Worm (Caenorhabditis elegans): ENCODE results near the gene lias-1.

The lias-1 gene

DNA sequence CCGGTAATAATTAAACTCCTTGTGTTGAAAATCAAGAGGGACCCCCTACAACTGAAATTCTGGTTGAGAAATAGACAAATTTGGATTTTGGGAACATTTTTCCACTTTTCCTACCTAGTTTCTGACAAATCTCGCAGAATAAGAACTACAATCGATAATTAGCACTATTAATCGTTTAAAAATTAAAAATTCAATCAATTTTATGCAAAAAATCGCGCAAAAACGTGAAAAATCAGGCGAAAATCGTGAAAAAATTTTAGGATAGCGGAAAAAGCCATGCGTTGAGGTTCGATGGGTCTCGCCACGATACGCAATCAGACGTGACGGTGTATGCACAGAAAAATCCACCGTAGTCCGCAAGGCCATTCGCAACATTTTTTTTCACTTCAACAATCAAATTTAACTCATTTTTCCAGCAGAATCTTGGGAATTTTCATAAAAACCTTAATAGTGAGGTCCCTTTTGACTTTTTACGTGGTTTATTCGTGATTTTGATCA lies at the start of gene lias-1:
TSS of gene lias-1 (minus strand) at position 51 of the 498 bp plus-strand sequence.
- peak; percentile 19 for TF ChIP-seq him-1 (tag; optimal IDR thresholded peaks at IDR 0.05)
- TF ChIP-seq W03F9.2 (tag; optimal IDR thresholded peaks at IDR 0.05): peak; percentile 94
- TF ChIP-seq dao-5 (tag; optimal IDR thresholded peaks at IDR 0.05): no peak

ce11 chrIII:3553349-3553748 lies 48.4 kb upstream of the lias-1 start, which contains the start of gene C54C6.4:
C54C6.4 (plus strand) TSS chrIII:3553649.
- TF ChIP-seq him-1 (tag; optimal IDR thresholded peaks at IDR 0.05) (no peak), dao-5 (tag; optimal IDR thresholded peaks at IDR 0.05) (no peak), W03F9.2 (tag; optimal IDR thresholded peaks at IDR 0.05) (no peak)

DNA sequence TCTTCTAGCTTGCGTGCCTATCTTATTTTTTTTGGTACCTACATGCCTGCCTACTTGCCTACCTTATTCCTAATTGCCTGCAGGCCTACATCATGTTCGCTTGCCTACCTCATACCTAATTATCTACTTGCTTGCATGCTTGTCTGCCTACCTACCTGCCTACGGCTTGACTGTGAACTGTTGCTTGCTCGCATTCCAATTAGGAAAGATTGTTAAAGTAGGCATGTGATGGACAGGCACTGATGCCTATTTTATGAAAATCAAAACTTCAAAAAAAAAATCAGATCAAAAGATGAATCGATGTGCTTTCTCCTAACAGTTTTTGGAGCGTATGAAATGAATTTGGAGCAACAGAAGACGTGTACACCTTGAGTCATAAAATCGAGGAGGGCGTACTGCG lies 45.5 kb upstream of the lias-1 start:
- TF ChIP-seq him-1 (tag; optimal IDR thresholded peaks at IDR 0.05) (no peak), W03F9.2 (tag; optimal IDR thresholded peaks at IDR 0.05) (no peak), dao-5 (tag; optimal IDR thresholded peaks at IDR 0.05) (no peak)

DNA sequence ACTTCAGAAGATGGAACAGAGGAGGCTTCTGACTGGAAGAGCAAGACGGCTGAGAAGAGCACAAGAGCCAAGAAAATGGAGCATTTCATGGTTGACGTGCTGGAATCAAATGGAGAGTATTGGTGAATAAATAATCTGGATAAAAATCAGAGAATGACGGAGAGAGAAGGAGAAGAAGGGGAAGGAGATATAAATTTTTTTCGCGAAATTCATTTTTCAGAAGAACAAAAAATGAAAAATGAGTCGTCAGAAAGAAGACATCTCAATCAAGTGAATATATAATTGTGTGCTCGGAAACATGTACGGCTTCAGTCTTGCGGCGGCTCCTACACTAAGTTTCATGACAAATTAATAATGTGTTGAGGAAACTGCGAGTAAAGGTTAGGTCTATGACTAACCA lies 44.8 kb upstream of the lias-1 start, which contains the start of gene C54C6.5:
TSS of gene C54C6.5 (minus strand) at position 101 of the 400 bp plus-strand sequence.
- TF ChIP-seq dao-5 (tag; optimal IDR thresholded peaks at IDR 0.05) (no peak), W03F9.2 (tag; optimal IDR thresholded peaks at IDR 0.05) (no peak), him-1 (tag; optimal IDR thresholded peaks at IDR 0.05) (no peak)

- TF ChIP-seq W03F9.2 (tag; optimal IDR thresholded peaks at IDR 0.05) (no peak), dao-5 (tag; optimal IDR thresholded peaks at IDR 0.05) (no peak), him-1 (tag; optimal IDR thresholded peaks at IDR 0.05) (no peak)
Observed at ce11 chrIII:3548017-3548416, 43.1 kb upstream of the lias-1 start, which contains the start of gene C54C6.11. C54C6.11 (plus strand) TSS chrIII:3548317.

ce11 chrIII:3546323-3546722 lies 41.4 kb upstream of the lias-1 start, which contains the start of gene C54C6.7:
C54C6.7 (minus strand) TSS chrIII:3546423.
- no peak for TF ChIP-seq W03F9.2 (tag; optimal IDR thresholded peaks at IDR 0.05)
- no peak for TF ChIP-seq dao-5 (tag; optimal IDR thresholded peaks at IDR 0.05)
- TF ChIP-seq him-1 (tag; optimal IDR thresholded peaks at IDR 0.05): no peak

ce11 chrIII:3543071-3543470 lies 38.2 kb upstream of the lias-1 start:
- TF ChIP-seq dao-5 (tag; optimal IDR thresholded peaks at IDR 0.05) (no peak), him-1 (tag; optimal IDR thresholded peaks at IDR 0.05) (no peak)

DNA sequence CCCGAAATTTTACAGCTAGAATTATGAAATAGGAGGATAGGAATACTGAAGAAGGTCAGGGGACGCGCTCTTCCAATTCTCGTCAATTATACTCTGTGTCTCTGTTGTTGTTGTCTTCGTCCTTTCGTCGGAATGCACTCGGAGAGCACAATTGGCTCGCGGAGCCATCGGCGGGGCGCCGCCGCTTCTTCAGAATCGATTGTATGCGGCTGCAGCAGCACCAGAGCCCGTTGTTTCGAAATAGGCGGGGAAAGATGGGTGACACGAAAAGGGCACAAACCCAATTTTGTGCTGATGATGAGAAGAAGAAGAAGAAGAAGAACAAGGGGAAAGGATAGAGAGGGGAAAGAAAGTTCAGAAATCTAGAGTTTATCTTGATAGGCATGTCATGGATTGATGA lies 37.2 kb upstream of the lias-1 start:
- TF ChIP-seq him-1 (tag; optimal IDR thresholded peaks at IDR 0.05) (peak; percentile 9), dao-5 (tag; optimal IDR thresholded peaks at IDR 0.05) (no peak)

DNA sequence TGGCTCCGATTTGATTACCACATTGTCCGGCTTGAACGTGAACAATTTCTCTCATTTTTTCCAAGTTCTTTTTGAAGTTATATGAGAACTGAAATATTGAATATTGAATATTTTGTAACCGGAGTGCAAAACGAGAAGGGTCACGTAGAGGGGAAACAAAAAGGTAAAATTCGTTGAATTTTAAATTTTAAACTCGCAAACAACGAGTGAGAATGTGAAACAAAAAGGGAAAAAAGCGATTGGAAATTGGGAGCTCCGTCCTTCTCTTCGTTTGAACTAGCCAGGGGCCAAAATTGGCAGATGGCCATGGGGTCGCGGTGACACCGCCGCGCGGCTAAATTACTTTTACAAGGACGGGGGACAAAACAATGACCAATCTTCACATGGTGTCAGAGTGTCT lies 36.6 kb upstream of the lias-1 start, which contains the start of gene ben-1:
TSS of gene ben-1 (minus strand) at position 101 of the 400 bp plus-strand sequence.
- TF ChIP-seq W03F9.2 (tag; optimal IDR thresholded peaks at IDR 0.05): no peak
- no peak for TF ChIP-seq him-1 (tag; optimal IDR thresholded peaks at IDR 0.05)
- TF ChIP-seq dao-5 (tag; optimal IDR thresholded peaks at IDR 0.05): no peak

ce11 chrIII:3541093-3541492 lies 36.2 kb upstream of the lias-1 start:
- no peak for TF ChIP-seq him-1 (tag; optimal IDR thresholded peaks at IDR 0.05)
- no peak for TF ChIP-seq W03F9.2 (tag; optimal IDR thresholded peaks at IDR 0.05)
- TF ChIP-seq dao-5 (tag; optimal IDR thresholded peaks at IDR 0.05): no peak

- TF ChIP-seq dao-5 (tag; optimal IDR thresholded peaks at IDR 0.05): no peak
- TF ChIP-seq W03F9.2 (tag; optimal IDR thresholded peaks at IDR 0.05): peak; percentile 76
Observed at ce11 chrIII:3540424-3540823, 35.5 kb upstream of the lias-1 start.

- TF ChIP-seq dao-5 (tag; optimal IDR thresholded peaks at IDR 0.05) (no peak), W03F9.2 (tag; optimal IDR thresholded peaks at IDR 0.05) (no peak), him-1 (tag; optimal IDR thresholded peaks at IDR 0.05) (no peak)
Observed at ce11 chrIII:3539499-3539898, 34.6 kb upstream of the lias-1 start.

DNA sequence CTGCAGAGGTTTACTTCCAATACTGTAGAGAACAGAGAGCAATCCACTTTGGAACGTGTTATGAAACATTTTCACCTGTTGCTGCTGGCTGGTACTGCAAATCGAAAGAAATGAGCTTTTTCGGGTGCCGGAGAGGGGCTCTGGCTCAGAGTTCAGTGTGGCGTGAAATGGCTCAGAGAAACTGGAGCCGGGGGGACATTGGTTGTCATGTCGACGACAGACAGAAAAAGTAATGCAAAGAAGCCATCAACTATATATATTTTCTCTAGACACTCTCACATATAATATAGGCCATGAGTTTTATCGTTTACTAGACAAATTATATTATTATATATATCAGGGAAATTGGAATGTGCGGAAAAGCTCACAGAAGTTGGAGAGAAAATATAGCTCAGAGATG lies 32.5 kb upstream of the lias-1 start, which contains the start of gene cfap-20:
TSS of gene cfap-20 (minus strand) at position 101 of the 400 bp plus-strand sequence.
- TF ChIP-seq him-1 (tag; optimal IDR thresholded peaks at IDR 0.05) (no peak), W03F9.2 (tag; optimal IDR thresholded peaks at IDR 0.05) (no peak), dao-5 (tag; optimal IDR thresholded peaks at IDR 0.05) (no peak)

DNA sequence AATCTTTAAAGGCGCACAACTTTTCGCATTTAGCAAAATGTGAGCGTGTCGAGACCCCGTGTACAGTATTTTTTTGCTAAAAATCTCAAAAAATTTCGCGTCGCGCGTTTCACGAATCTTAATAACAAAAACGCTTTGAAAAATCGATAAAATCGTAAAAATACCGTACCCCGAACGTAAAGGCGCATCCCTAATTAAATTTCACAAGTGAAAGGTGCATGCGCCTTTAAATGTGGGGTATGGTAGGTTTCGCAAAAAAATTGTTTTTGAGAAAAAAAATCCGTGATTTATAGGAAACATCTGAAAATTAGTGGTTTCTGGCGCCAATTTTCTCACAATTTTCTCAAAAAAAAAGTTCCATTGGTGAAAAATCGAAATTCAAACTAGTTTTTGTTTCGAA lies 29.3 kb upstream of the lias-1 start:
- TF ChIP-seq him-1 (tag; optimal IDR thresholded peaks at IDR 0.05) (no peak), dao-5 (tag; optimal IDR thresholded peaks at IDR 0.05) (no peak), W03F9.2 (tag; optimal IDR thresholded peaks at IDR 0.05) (no peak)

- peak; percentile 35 for TF ChIP-seq him-1 (tag; optimal IDR thresholded peaks at IDR 0.05)
- no peak for TF ChIP-seq dao-5 (tag; optimal IDR thresholded peaks at IDR 0.05)
Observed at ce11 chrIII:3532035-3532434, 27.1 kb upstream of the lias-1 start.

Data from whole organism, L4/young adult.